Fruit fly (Drosophila melanogaster): Measurements from ENCODE around the gene CG32152.

The CG32152 gene

dm6 chr3L:16161847-16162556 lies 18.2 kb upstream of the CG32152 start (continued):
- peak; percentile 68 for TF ChIP-seq Hsf (GFP tag; optimal IDR thresholded peaks at IDR 0.05)
- TF ChIP-seq CG8290 (GFP tag; optimal IDR thresholded peaks at IDR 0.05): peak; percentile 32
- no peak for TF ChIP-seq CG8290 (tag; optimal IDR thresholded peaks at IDR 0.05)
- peak; percentile 80 for TF ChIP-seq BtbVII (GFP tag; optimal IDR thresholded peaks at IDR 0.05)

- TF ChIP-seq CG14667 (GFP tag; IDR thresholded peaks at IDR 0.05) (no peak), toy (GFP tag; IDR thresholded peaks at IDR 0.05) (no peak), dmrt11E (tag; optimal IDR thresholded peaks at IDR 0.05) (no peak), Hey (tag; optimal IDR thresholded peaks at IDR 0.05) (no peak), tup (GFP tag; optimal IDR thresholded peaks at IDR 0.05) (no peak), CG30431 (GFP tag; optimal IDR thresholded peaks at IDR 0.05) (no peak), CG9215 (GFP tag; IDR thresholded peaks at IDR 0.05) (no peak), odd (GFP tag; optimal IDR thresholded peaks at IDR 0.05) (no peak), Nf-YC (tag; optimal IDR thresholded peaks at IDR 0.05) (no peak), CG10565 (GFP tag; optimal IDR thresholded peaks at IDR 0.05) (no peak), sug (tag; optimal IDR thresholded peaks at IDR 0.05) (peak; percentile 31), Sin3A (optimal IDR thresholded peaks at IDR 0.05) (no peak), sens (GFP tag) (peak; percentile 12), cad (GFP tag; optimal IDR thresholded peaks at IDR 0.05) (no peak), phol (tag; optimal IDR thresholded peaks at IDR 0.05) (no peak), CG15011 (GFP tag; optimal IDR thresholded peaks at IDR 0.05) (no peak), NC2β (GFP tag; optimal IDR thresholded peaks at IDR 0.05) (no peak), C15 (GFP tag; IDR thresholded peaks at IDR 0.05) (no peak), exex (tag; optimal IDR thresholded peaks at IDR 0.05) (peak; percentile 73), CG10274 (GFP tag; optimal IDR thresholded peaks at IDR 0.05) (no peak), psq (GFP tag; optimal IDR thresholded peaks at IDR 0.05) (no peak), pho (GFP tag; optimal IDR thresholded peaks at IDR 0.05) (no peak), zen2 (GFP tag; IDR thresholded peaks at IDR 0.05; ENCODE audit: partially characterized antibody) (0 out of 3 replicates have a peak, but pooled peaks have one; percentile 7), CG3163 (GFP tag; optimal IDR thresholded peaks at IDR 0.05) (no peak), Lhr (GFP tag; optimal IDR thresholded peaks at IDR 0.05) (no peak), ken (GFP tag; IDR thresholded peaks at IDR 0.05) (no peak), Adf1 (GFP tag; IDR thresholded peaks at IDR 0.05) (no peak; the same call in 1 of the 2 replicates), nom (GFP tag; optimal IDR thresholded peaks at IDR 0.05) (no peak), zfh1 (GFP tag; IDR thresholded peaks at IDR 0.05) (no peak), PHDP (tag; optimal IDR thresholded peaks at IDR 0.05) (no peak), ab (GFP tag; optimal IDR thresholded peaks at IDR 0.05) (no peak), dmrt99B (tag; optimal IDR thresholded peaks at IDR 0.05) (no peak), Med (GFP tag) (peak; percentile 21), Deaf1 (tag; optimal IDR thresholded peaks at IDR 0.05) (no peak), CG10431 (GFP tag; optimal IDR thresholded peaks at IDR 0.05) (peak; percentile 26), pnt (GFP tag; optimal IDR thresholded peaks at IDR 0.05) (no peak), Elba2 (GFP tag; optimal IDR thresholded peaks at IDR 0.05) (no peak), Kr (GFP tag; optimal IDR thresholded peaks at IDR 0.05) (no peak), CG10321 (GFP tag; IDR thresholded peaks at IDR 0.05) (0 out of 2 replicates have a peak, but pooled peaks have one; percentile 9), Vsx1 (GFP tag; optimal IDR thresholded peaks at IDR 0.05) (no peak), Ada2b (GFP tag; IDR thresholded peaks at IDR 0.05) (no peak), CG14965 (GFP tag; optimal IDR thresholded peaks at IDR 0.05; ENCODE audit: borderline replicate concordance) (no peak), ftz-f1 (GFP tag; optimal IDR thresholded peaks at IDR 0.05) (peak; percentile 45), lilli (GFP tag; optimal IDR thresholded peaks at IDR 0.05) (no peak)
These were observed 17.3 kb upstream of the CG32152 start for dm6 chr3L:16161131-16161530.
